Worm (Caenorhabditis elegans) whole organism, young adult: Measurements from ENCODE around the gene gei-13.

Experiments
- F10E7.11 ChIP-seq: sonication (generic microtip); optimal IDR thresholded peaks from 2 replicates; lab custom pipeline; 2017; ENCODE audit warnings: mild to moderate bottlenecking, missing genetic modification characterization, moderate library complexity, missing compliant biosample characterization
- F49E8.2 ChIP-seq: sonication (generic microtip); optimal IDR thresholded peaks from 3 replicates; lab custom pipeline; 2017; ENCODE audit warnings: missing genetic modification characterization, mild to moderate bottlenecking, missing compliant biosample characterization, antibody characterized with exemption, moderate library complexity; ENCODE audit not compliant: insufficient read depth
- aptf-2 ChIP-seq: fragments of 200-800 bp; sonication (Bioruptor generic); conservative IDR thresholded peaks from 2 replicates; pipeline ENCODE4 v1.3.6; 2022; ENCODE audit warnings: missing genetic modification reagents, missing genetic modification characterization, missing compliant biosample characterization
- ceh-27 ChIP-seq: fragments of 200-800 bp; sonication (Bioruptor generic); optimal IDR thresholded peaks from 2 replicates; lab custom pipeline; 2018; ENCODE audit warnings: mild to moderate bottlenecking, missing genetic modification characterization, moderate library complexity, missing compliant biosample characterization
- hlh-12 ChIP-seq: sonication (generic microtip); optimal IDR thresholded peaks from 2 replicates; lab custom pipeline; 2016; ENCODE audit warnings: missing genetic modification characterization, missing compliant biosample characterization
- hlh-26 ChIP-seq: fragments of 200-800 bp; sonication (Bioruptor generic); conservative IDR thresholded peaks from 2 replicates; pipeline ENCODE4 v1.3.6; 2022; ENCODE audit warnings: missing genetic modification reagents, missing genetic modification characterization, missing compliant biosample characterization
- lin-40 ChIP-seq: sonication (generic microtip); optimal IDR thresholded peaks from 2 replicates; lab custom pipeline; 2016; ENCODE audit warnings: missing genetic modification characterization, mild to moderate bottlenecking, missing compliant biosample characterization, missing genotype, missing genetic modification reagents
- madf-6 ChIP-seq: fragments of 200-800 bp; sonication (Bioruptor generic); IDR thresholded peaks from 2 replicates; pipeline ENCODE4 v1.3.6; 2022; ENCODE audit warnings: missing genetic modification reagents, missing genetic modification characterization, missing compliant biosample characterization
- nhr-80 ChIP-seq: sonication (generic microtip); optimal IDR thresholded peaks from 2 replicates; lab custom pipeline; 2016; ENCODE audit warnings: missing genetic modification characterization, missing compliant biosample characterization
- snpc-3.4 ChIP-seq: sonication (generic microtip); optimal IDR thresholded peaks from 2 replicates; lab custom pipeline; 2017; ENCODE audit warnings: missing genetic modification characterization, mild to moderate bottlenecking, missing compliant biosample characterization, antibody characterized with exemption, moderate library complexity, missing genotype, missing genetic modification reagents
- snpc-4 ChIP-seq, 5 experiments: fragments of 150-350 bp in 1 of 5; sonication (generic microtip) in 4 of 5; optimal IDR thresholded peaks; 2 replicates each; lab custom pipeline; 2014 to 2018; ENCODE audit warnings: missing genetic modification characterization in 5 of 5, missing biosample characterization in 3 of 5, antibody characterized with exemption in 2 of 5, mild to moderate bottlenecking in 2 of 5, missing compliant biosample characterization in 2 of 5, missing genotype in 2 of 5, moderate library complexity in 2 of 5, missing genetic modification reagents in 1 of 5

- TF ChIP-seq snpc-4 (GFP tag; optimal IDR thresholded peaks at IDR 0.05; lab: Kevin White, UChicago), result no peak
- no peak for TF ChIP-seq snpc-4 (tag; optimal IDR thresholded peaks at IDR 0.05; lab: Kevin White, UChicago)
- no peak for TF ChIP-seq madf-6 (GFP tag; lab: Robert Waterston, UW)
- no peak for TF ChIP-seq F49E8.2 (tag; lab: Kevin White, UChicago)
- TF ChIP-seq ceh-27 (GFP tag; lab: Kevin White, UChicago), result peak; percentile 19
- TF ChIP-seq aptf-2, result no peak
- no peak for TF ChIP-seq snpc-3.4 (tag; lab: Kevin White, UChicago)
- no peak for TF ChIP-seq F10E7.11 (tag; lab: Kevin White, UChicago)
- no peak for TF ChIP-seq lin-40 (tag; lab: Kevin White, UChicago)
- TF ChIP-seq nhr-80 (tag; lab: Kevin White, UChicago), result no peak
- TF ChIP-seq hlh-12 (tag; lab: Kevin White, UChicago), result no peak
- no peak for TF ChIP-seq hlh-26 (GFP tag; lab: Robert Waterston, UW)
Measured at ce11 chrIII:9620148-9620547, 16.8 kb downstream of the gei-13 start.
